Fruit fly (Drosophila melanogaster) whole organism, embryonic: ENCODE results near the gene Npc2f.
A peak's percentile ranks its signal among the peaks of the same experiment; 100 is the strongest.

Source experiments
- Antp ChIP-seq: fragments of 200-800 bp; sonication (Bioruptor generic); optimal IDR thresholded peaks from 3 replicates; lab custom pipeline; 2016; ENCODE audit warnings: missing biosample characterization, missing genetic modification characterization
- CG10267 ChIP-seq: fragments of 200-800 bp; sonication (Bioruptor generic); optimal IDR thresholded peaks from 2 replicates; lab custom pipeline; 2018; ENCODE audit warnings: missing biosample characterization, mild to moderate bottlenecking, missing genetic modification characterization, moderate library complexity
- CG11560 ChIP-seq: fragments of 200-800 bp; sonication (Bioruptor generic); IDR thresholded peaks from 3 replicates; pipeline ENCODE4 v1.3.6; 2022; ENCODE audit warnings: missing biosample characterization, missing genetic modification characterization
- CG13287 ChIP-seq: fragments of 200-800 bp; sonication (Bioruptor generic); IDR thresholded peaks from 2 replicates; pipeline ENCODE4 v1.3.6; 2022; ENCODE audit warnings: missing biosample characterization, missing genetic modification characterization; ENCODE audit not compliant: partially characterized antibody
- CG15479 ChIP-seq: fragments of 200-800 bp; sonication (Bioruptor generic); optimal IDR thresholded peaks from 3 replicates; lab custom pipeline; 2019; ENCODE audit warnings: missing biosample characterization, mild to moderate bottlenecking, missing genetic modification characterization, moderate library complexity
- CG34422 ChIP-seq: fragments of 200-800 bp; sonication (Bioruptor generic); IDR thresholded peaks from 3 replicates; pipeline ENCODE4 v1.3.6; 2022; ENCODE audit warnings: missing biosample characterization, missing genetic modification characterization
- CG3838 ChIP-seq: fragments of 200-800 bp; sonication (Bioruptor generic); optimal IDR thresholded peaks from 3 replicates; lab custom pipeline; 2016; ENCODE audit warnings: missing biosample characterization, missing genetic modification characterization
- CG5245 ChIP-seq: fragments of 200-800 bp; sonication (Bioruptor generic); optimal IDR thresholded peaks from 3 replicates; lab custom pipeline; 2016; ENCODE audit warnings: missing biosample characterization, missing genetic modification characterization
- CG6254 ChIP-seq: fragments of 200-800 bp; sonication (Bioruptor generic); optimal IDR thresholded peaks from 3 replicates; lab custom pipeline; 2017; ENCODE audit warnings: mild to moderate bottlenecking, missing biosample characterization, missing genetic modification reagents, missing genetic modification characterization
- CG6689 ChIP-seq: fragments of 200-800 bp; sonication (Bioruptor generic); IDR thresholded peaks from 2 replicates; pipeline ENCODE4 v1.3.6; 2022; ENCODE audit warnings: missing biosample characterization, missing genetic modification characterization
- CG7357 ChIP-seq: fragments of 200-800 bp; sonication (Bioruptor generic); IDR thresholded peaks from 3 replicates; pipeline ENCODE4 v1.3.6; 2022; ENCODE audit warnings: missing biosample characterization, missing genetic modification characterization
- CHES-1-like ChIP-seq: fragments of 200-800 bp; sonication (Bioruptor generic); optimal IDR thresholded peaks from 2 replicates; lab custom pipeline; 2016; ENCODE audit warnings: missing biosample characterization, missing genetic modification characterization
- Chrac-16 ChIP-seq: fragments of 200-800 bp; sonication (Bioruptor generic); optimal IDR thresholded peaks from 3 replicates; lab custom pipeline; 2016; ENCODE audit warnings: missing biosample characterization, missing genetic modification characterization
- Dad ChIP-seq: fragments of 200-800 bp; sonication (Bioruptor generic); optimal IDR thresholded peaks from 3 replicates; lab custom pipeline; 2016; ENCODE audit warnings: missing biosample characterization, missing genetic modification characterization
- Eip74EF ChIP-seq, 2 experiments: fragments of 200-800 bp in 1 of 2; fragments of >200 bp in 1 of 2; sonication (Bioruptor generic) in 1 of 2; optimal IDR thresholded peaks; 2 replicates each; lab custom pipeline; 2017 to 2019; ENCODE audit warnings: missing biosample characterization in 2 of 2, missing genetic modification characterization in 2 of 2, mild to moderate bottlenecking in 1 of 2, moderate library complexity in 1 of 2
- Elba2 ChIP-seq: fragments of 200-800 bp; sonication (Bioruptor generic); optimal IDR thresholded peaks from 3 replicates; lab custom pipeline; 2016; ENCODE audit warnings: missing biosample characterization, missing genetic modification characterization
- Hey ChIP-seq: fragments of 200-800 bp; sonication (Bioruptor generic); optimal IDR thresholded peaks from 3 replicates; lab custom pipeline; 2018; ENCODE audit warnings: missing biosample characterization, mild to moderate bottlenecking, missing genetic modification characterization
- Hr3 ChIP-seq: fragments of 200-800 bp; sonication (Bioruptor generic); optimal IDR thresholded peaks from 3 replicates; lab custom pipeline; 2016; ENCODE audit warnings: missing biosample characterization, missing genetic modification characterization
- Hr51 ChIP-seq, 2 experiments: fragments of 200-800 bp; sonication (Bioruptor generic); optimal IDR thresholded peaks; 2 replicates in 1 of 2; 3 replicates in 1 of 2; lab custom pipeline; 2016 to 2018; ENCODE audit warnings: missing biosample characterization in 2 of 2, missing genetic modification characterization in 2 of 2, mild to moderate bottlenecking in 1 of 2, moderate library complexity in 1 of 2
- Hsf ChIP-seq: fragments of 200-800 bp; sonication (Bioruptor generic); optimal IDR thresholded peaks from 3 replicates; lab custom pipeline; 2016; ENCODE audit warnings: missing biosample characterization, missing genetic modification characterization
- MBD-R2 ChIP-seq: fragments of 200-800 bp; sonication (Bioruptor generic); IDR thresholded peaks from 2 replicates; pipeline ENCODE4 v1.3.6; 2022; ENCODE audit warnings: missing biosample characterization, missing genetic modification characterization
- MESR4 ChIP-seq: fragments of 200-800 bp; sonication (Bioruptor generic); optimal IDR thresholded peaks from 2 replicates; lab custom pipeline; 2018; ENCODE audit warnings: missing biosample characterization, mild to moderate bottlenecking, missing genetic modification characterization, moderate library complexity
- Myb ChIP-seq: fragments of 200-800 bp; sonication (Bioruptor generic); optimal IDR thresholded peaks from 2 replicates; lab custom pipeline; 2016; ENCODE audit warnings: missing biosample characterization, missing genetic modification characterization
- Pdp1 ChIP-seq, 2 experiments: fragments of 200-800 bp; sonication (Bioruptor generic); optimal IDR thresholded peaks; 3 replicates each; lab custom pipeline; 2016; ENCODE audit warnings: missing biosample characterization in 2 of 2, missing genetic modification characterization in 2 of 2, mild to moderate bottlenecking in 1 of 2, moderate library complexity in 1 of 2
- Rx ChIP-seq: fragments of 200-800 bp; sonication (Bioruptor generic); IDR thresholded peaks from 2 replicates; pipeline ENCODE4 v1.3.6; 2022; ENCODE audit warnings: missing biosample characterization, missing genetic modification characterization
- Sin3A ChIP-seq: fragments of >200 bp; optimal IDR thresholded peaks from 2 replicates; lab custom pipeline; 2018
- Trl ChIP-seq, 3 experiments: fragments of >200 bp in 2 of 3; fragments of 200-800 bp in 1 of 3; sonication (Bioruptor generic) in 1 of 3; optimal IDR thresholded peaks; 2 replicates in 1 of 3; 3 replicates in 2 of 3; lab custom pipeline; 2016 to 2017; ENCODE audit warnings: missing biosample characterization in 1 of 3, missing genetic modification characterization in 1 of 3
- Usf ChIP-seq: fragments of 200-800 bp; sonication (Bioruptor generic); optimal IDR thresholded peaks from 2 replicates; lab custom pipeline; 2017; ENCODE audit warnings: missing genotype, missing biosample characterization, missing genetic modification characterization
- YL-1 ChIP-seq: fragments of 200-800 bp; sonication (Bioruptor generic); optimal IDR thresholded peaks from 3 replicates; lab custom pipeline; 2017; ENCODE audit warnings: missing biosample characterization, mild to moderate bottlenecking, missing genetic modification characterization
- bigmax ChIP-seq: fragments of 200-800 bp; sonication (Bioruptor generic); optimal IDR thresholded peaks from 2 replicates; lab custom pipeline; 2018; ENCODE audit warnings: missing biosample characterization, mild to moderate bottlenecking, missing genetic modification characterization
- crp ChIP-seq, 2 experiments: fragments of 200-800 bp; sonication (Bioruptor generic); optimal IDR thresholded peaks; 2 replicates in 1 of 2; 3 replicates in 1 of 2; lab custom pipeline; 2017; ENCODE audit warnings: missing biosample characterization in 2 of 2, missing genetic modification characterization in 2 of 2, mild to moderate bottlenecking in 1 of 2, moderate library complexity in 1 of 2
- fd3F ChIP-seq: fragments of 200-800 bp; sonication (Bioruptor generic); optimal IDR thresholded peaks from 2 replicates; lab custom pipeline; 2018; ENCODE audit warnings: missing biosample characterization, mild to moderate bottlenecking, missing genetic modification characterization, moderate library complexity
- gem ChIP-seq: fragments of 200-800 bp; sonication (Bioruptor generic); optimal IDR thresholded peaks from 2 replicates; lab custom pipeline; 2019; ENCODE audit warnings: missing biosample characterization, mild to moderate bottlenecking, missing genetic modification characterization, moderate library complexity
- hbn ChIP-seq: fragments of 200-800 bp; sonication (Bioruptor generic); IDR thresholded peaks from 2 replicates; pipeline ENCODE4 v1.3.6; 2022; ENCODE audit warnings: missing biosample characterization, missing genetic modification characterization; ENCODE audit not compliant: partially characterized antibody
- hkb ChIP-seq, 2 experiments: fragments of 200-800 bp in 1 of 2; fragments of >200 bp in 1 of 2; sonication (Bioruptor generic) in 1 of 2; IDR thresholded peaks in 1 of 2; optimal IDR thresholded peaks in 1 of 2; 2 replicates each; pipeline versions ENCODE4 v1.3.6 to Lab custom; 2017 to 2022; ENCODE audit warnings: missing biosample characterization in 1 of 2, missing genetic modification characterization in 1 of 2
- kay ChIP-seq: fragments of 200-800 bp; sonication (Bioruptor generic); optimal IDR thresholded peaks from 2 replicates; lab custom pipeline; 2016; ENCODE audit warnings: missing biosample characterization, missing genetic modification characterization
- ken ChIP-seq: fragments of 200-800 bp; sonication (Bioruptor generic); IDR thresholded peaks from 3 replicates; pipeline ENCODE4 v1.3.6; 2022; ENCODE audit warnings: missing biosample characterization, missing genetic modification characterization
- sna ChIP-seq: fragments of 200-800 bp; sonication (Bioruptor generic); IDR thresholded peaks from 2 replicates; pipeline ENCODE4 v1.3.6; 2022; ENCODE audit warnings: missing biosample characterization, missing genetic modification characterization; ENCODE audit not compliant: partially characterized antibody
- sqz ChIP-seq: fragments of 200-800 bp; sonication (Bioruptor generic); optimal IDR thresholded peaks from 3 replicates; lab custom pipeline; 2018; ENCODE audit warnings: missing biosample characterization, mild to moderate bottlenecking, missing genetic modification characterization
- sr ChIP-seq: fragments of 200-800 bp; sonication (Bioruptor generic); IDR thresholded peaks from 3 replicates; pipeline ENCODE4 v1.3.6; 2022; ENCODE audit warnings: missing biosample characterization, missing genetic modification characterization
- sug ChIP-seq: fragments of 200-800 bp; optimal IDR thresholded peaks from 2 replicates; lab custom pipeline; 2019; ENCODE audit warnings: missing biosample characterization, mild to moderate bottlenecking, missing genetic modification characterization, moderate library complexity
- tll ChIP-seq, 2 experiments: fragments of 200-800 bp in 1 of 2; fragments of >200 bp in 1 of 2; sonication (Bioruptor generic) in 1 of 2; optimal IDR thresholded peaks; 2 replicates each; lab custom pipeline; 2017 to 2019; ENCODE audit warnings: missing biosample characterization in 2 of 2, missing genetic modification characterization in 2 of 2, mild to moderate bottlenecking in 1 of 2, moderate library complexity in 1 of 2
- vvl ChIP-seq: fragments of 200-800 bp; sonication (Bioruptor generic); IDR thresholded peaks from 2 replicates; pipeline ENCODE4 v1.3.6; 2022; ENCODE audit warnings: missing biosample characterization, missing genetic modification characterization
- zen2 ChIP-seq: fragments of 200-800 bp; sonication (Bioruptor generic); IDR thresholded peaks from 3 replicates; pipeline ENCODE4 v1.3.6; 2022; ENCODE audit warnings: missing biosample characterization, missing genetic modification characterization; ENCODE audit not compliant: partially characterized antibody

Npc2f gene

dm6 chr3R:24161173-24161811 lies 23.6 kb downstream of the Npc2f start, which contains the start of the genes Myo95E and TBC1d7 (continued):
- TF ChIP-seq Dad (GFP tag; lab: Kevin White, UChicago) (no peak), sug (tag; lab: Kevin White, UChicago) (peak; percentile 86), sqz (no peak), CG3838 (peak; percentile 28), zen2 (GFP tag; lab: Robert Waterston, UW) (no peak; the same call in 2 of the 3 replicates), fd3F (peak; percentile 81), Myb (GFP tag; lab: Kevin White, UChicago) (peak; percentile 7)

DNA sequence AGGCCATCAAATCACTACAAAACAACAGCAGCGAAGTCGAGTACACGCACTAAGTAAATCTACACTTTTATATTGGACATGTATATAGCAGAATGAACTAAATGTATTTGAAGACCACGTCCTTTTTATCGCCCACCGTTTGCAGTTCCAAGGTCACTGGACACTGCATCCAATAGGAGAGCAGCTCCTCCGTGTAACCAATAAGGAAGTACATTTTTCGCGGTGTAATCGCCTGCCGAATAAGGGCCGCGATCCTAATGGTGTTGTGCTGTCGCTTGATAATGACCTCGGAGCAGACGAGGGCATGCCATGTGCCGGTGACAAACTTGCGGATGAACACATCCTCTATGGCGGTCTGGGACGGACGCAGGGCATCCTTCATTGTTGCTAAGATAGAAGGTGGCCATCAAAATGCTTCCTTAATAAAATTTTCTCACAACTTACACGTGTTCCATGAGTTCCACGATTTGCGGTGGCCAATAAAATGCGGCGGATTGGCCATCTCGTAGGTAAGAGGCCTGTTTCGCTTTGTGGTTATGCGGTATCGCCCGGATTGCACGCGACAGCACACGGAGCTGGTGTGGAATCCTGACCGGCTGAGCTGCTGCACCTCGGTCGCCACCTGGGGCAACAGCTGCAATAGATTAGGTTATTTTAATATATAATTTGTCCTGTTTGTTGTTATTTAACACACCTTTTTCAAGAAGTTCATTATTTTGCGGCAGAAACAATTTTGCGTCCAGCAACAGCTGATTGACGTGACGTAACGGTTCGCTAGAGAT lies 25.3 kb downstream of the Npc2f start, which contains the start of gene mRpS24:
mRpS24 (minus strand) TSS at position 772 of the 782 bp plus-strand sequence.
- TF ChIP-seq hbn (GFP tag; lab: Robert Waterston, UW) (0 out of 2 replicates have a peak, but pooled peaks have one; percentile 58), YL-1 (GFP tag; lab: Kevin White, UChicago) (peak; percentile 32), MESR4 (GFP tag; lab: Kevin White, UChicago) (peak; percentile 52), Elba2 (GFP tag; lab: Kevin White, UChicago) (peak; percentile 94), Chrac-16 (no peak), Antp (GFP tag; lab: Kevin White, UChicago) (no peak), hkb (optimal IDR thresholded peaks at IDR 0.05; lab: Kevin White, UChicago) (no peak), hkb (GFP tag; IDR thresholded peaks at IDR 0.05; lab: Robert Waterston, UW) (no peak), Trl (optimal IDR thresholded peaks at IDR 0.05; lab: Kevin White, UChicago) (no peak), Trl (GFP tag; optimal IDR thresholded peaks at IDR 0.05; lab: Kevin White, UChicago) (no peak), CG6689 (no peak), CG6254 (GFP tag; lab: Kevin White, UChicago) (no peak), crp (GFP tag; optimal IDR thresholded peaks at IDR 0.05; lab: Kevin White, UChicago) (peak in 1 of 2 experiments; percentile 88), Pdp1 (GFP tag; optimal IDR thresholded peaks at IDR 0.05; lab: Kevin White, UChicago) (peak in 1 of 2 experiments; percentile 97), vvl (GFP tag; lab: Robert Waterston, UW) (no peak), CG34422 (GFP tag; lab: Robert Waterston, UW) (peak; percentile 51; the same call in 1 of the 3 replicates), CG11560 (tag; lab: Robert Waterston, UW) (no peak), CG13287 (GFP tag; lab: Robert Waterston, UW) (no peak; the same call in 1 of the 2 replicates), Hr51 (GFP tag; optimal IDR thresholded peaks at IDR 0.05; lab: Kevin White, UChicago) (no peak), MBD-R2 (GFP tag; lab: Robert Waterston, UW) (peak; percentile 67), Hr3 (no peak), Eip74EF (GFP tag; optimal IDR thresholded peaks at IDR 0.05; lab: Kevin White, UChicago) (no peak), sna (GFP tag; lab: Robert Waterston, UW) (peak; percentile 72), tll (GFP tag; optimal IDR thresholded peaks at IDR 0.05; lab: Kevin White, UChicago) (no peak), bigmax (GFP tag; lab: Kevin White, UChicago) (peak; percentile 60), sqz (no peak)

- no peak for TF ChIP-seq sr (GFP tag; lab: Robert Waterston, UW)
- peak; percentile 58 for TF ChIP-seq Rx (GFP tag; lab: Robert Waterston, UW)
- TF ChIP-seq ken, result peak; percentile 59; the same call in 2 of the 3 replicates
- TF ChIP-seq Sin3A (lab: Kevin White, UChicago), result no peak
- TF ChIP-seq CG15479 (GFP tag; lab: Kevin White, UChicago), result no peak
- no peak for TF ChIP-seq Usf (GFP tag; lab: Kevin White, UChicago)
- TF ChIP-seq CHES-1-like, result no peak
- TF ChIP-seq Hsf (GFP tag; lab: Kevin White, UChicago), result peak; percentile 52
- TF ChIP-seq Hey (tag; lab: Kevin White, UChicago), result no peak
- TF ChIP-seq CG7357 (GFP tag; lab: Robert Waterston, UW), result peak; percentile 35; the same call in 1 of the 3 replicates
- TF ChIP-seq CG5245, result peak; percentile 42
- no peak for TF ChIP-seq kay (GFP tag; lab: Kevin White, UChicago)
- TF ChIP-seq CG10267 (tag; lab: Kevin White, UChicago), result peak; percentile 66
- TF ChIP-seq gem, result peak; percentile 80
These were observed 25.9 kb downstream of the Npc2f start, which contains the start of gene Apc2 for dm6 chr3R:24163556-24164022. Gene Apc2 (plus strand): TSS chr3R:24163966.
